Fruit fly (Drosophila melanogaster): ENCODE measurements around the gene Naa15-16.

The Naa15-16 gene

dm6 chrX:19522597-19522996, 42.8 kb downstream of the Naa15-16 start (continued):
- TF ChIP-seq nau (GFP tag; optimal IDR thresholded peaks at IDR 0.05): no peak
- TF ChIP-seq hbn (GFP tag; IDR thresholded peaks at IDR 0.05; ENCODE audit: partially characterized antibody): no peak
- no peak for TF ChIP-seq pan (optimal IDR thresholded peaks at IDR 0.05)
- no peak for TF ChIP-seq pan (GFP tag; optimal IDR thresholded peaks at IDR 0.05 in 1 of 2, IDR thresholded peaks at IDR 0.05 in 1 of 2)
- 0 out of 2 replicates have a peak, but pooled peaks have one; percentile 20 for TF ChIP-seq CG6272 (GFP tag; IDR thresholded peaks at IDR 0.05)
- no peak for TF ChIP-seq Bteb2 (GFP tag; optimal IDR thresholded peaks at IDR 0.05)
- TF ChIP-seq D19A (tag; optimal IDR thresholded peaks at IDR 0.05): no peak
- no peak for TF ChIP-seq Nf-YC (tag; optimal IDR thresholded peaks at IDR 0.05)
- peak; percentile 38 for TF ChIP-seq CG32532 (GFP tag; IDR thresholded peaks at IDR 0.05)
- no peak for TF ChIP-seq CrebB (tag; optimal IDR thresholded peaks at IDR 0.05)
- no peak for TF ChIP-seq fu2 (GFP tag; optimal IDR thresholded peaks at IDR 0.05)
- no peak for TF ChIP-seq CG15269 (tag; optimal IDR thresholded peaks at IDR 0.05)
- TF ChIP-seq otp (GFP tag; IDR thresholded peaks at IDR 0.05): no peak
- TF ChIP-seq CG1647 (GFP tag; optimal IDR thresholded peaks at IDR 0.05): no peak
- TF ChIP-seq CG4424 (GFP tag; optimal IDR thresholded peaks at IDR 0.05): no peak
- no peak for TF ChIP-seq bsh (GFP tag; optimal IDR thresholded peaks at IDR 0.05)
- peak; percentile 76 for TF ChIP-seq Adf1 (GFP tag; IDR thresholded peaks at IDR 0.05)
- TF ChIP-seq CG8478 (optimal IDR thresholded peaks at IDR 0.05): peak; percentile 95
- no peak for TF ChIP-seq Dip3 (GFP tag; optimal IDR thresholded peaks at IDR 0.05)
- no peak for TF ChIP-seq Dp (GFP tag; optimal IDR thresholded peaks at IDR 0.05)
- TF ChIP-seq CG34422 (GFP tag; IDR thresholded peaks at IDR 0.05): peak; percentile 48; the same call in 1 of the 3 replicates
- TF ChIP-seq CG31441 (GFP tag; IDR thresholded peaks at IDR 0.05): no peak
- TF ChIP-seq chm (GFP tag; IDR thresholded peaks at IDR 0.05): 0 out of 2 replicates have a peak, but pooled peaks have one; percentile 55
- peak; percentile 21 for TF ChIP-seq pzg (GFP tag; optimal IDR thresholded peaks at IDR 0.05)
- TF ChIP-seq CG15479 (GFP tag; optimal IDR thresholded peaks at IDR 0.05): peak; percentile 63
- no peak for TF ChIP-seq E2f2 (GFP tag; IDR thresholded peaks at IDR 0.05)
- no peak for TF ChIP-seq unc-4 (GFP tag; IDR thresholded peaks at IDR 0.05; ENCODE audit: partially characterized antibody)
- no peak for TF ChIP-seq Usf (GFP tag; optimal IDR thresholded peaks at IDR 0.05)
- TF ChIP-seq CG11504 (tag; optimal IDR thresholded peaks at IDR 0.05): no peak
- TF ChIP-seq CG13296 (GFP tag; optimal IDR thresholded peaks at IDR 0.05): no peak
- 0 out of 2 replicates have a peak, but pooled peaks have one; percentile 14 for TF ChIP-seq sna (GFP tag; IDR thresholded peaks at IDR 0.05; ENCODE audit: partially characterized antibody)
- no peak for TF ChIP-seq D (optimal IDR thresholded peaks at IDR 0.05)
- no peak for TF ChIP-seq D (GFP tag; optimal IDR thresholded peaks at IDR 0.05)
- no peak for TF ChIP-seq lab (GFP tag; optimal IDR thresholded peaks at IDR 0.05)
- TF ChIP-seq Sin3A (optimal IDR thresholded peaks at IDR 0.05): no peak
- TF ChIP-seq Kr (GFP tag; optimal IDR thresholded peaks at IDR 0.05): no peak
- peak; percentile 28; the same call in 1 of the 2 replicates for TF ChIP-seq MBD-R2 (GFP tag; IDR thresholded peaks at IDR 0.05)
- no peak for TF ChIP-seq nmo (GFP tag; optimal IDR thresholded peaks at IDR 0.05)
- no peak for TF ChIP-seq B-H2 (GFP tag; optimal IDR thresholded peaks at IDR 0.05)
- TF ChIP-seq CoRest (tag; optimal IDR thresholded peaks at IDR 0.05): peak; percentile 94
- no peak for TF ChIP-seq CG2678 (tag; optimal IDR thresholded peaks at IDR 0.05)
- TF ChIP-seq Lim3 (GFP tag; IDR thresholded peaks at IDR 0.05): no peak
- TF ChIP-seq Med (GFP tag): peak; percentile 23
- no peak for TF ChIP-seq CG1603 (tag; optimal IDR thresholded peaks at IDR 0.05)
- TF ChIP-seq fru (optimal IDR thresholded peaks at IDR 0.05): no peak
- no peak for TF ChIP-seq ATbp (GFP tag; optimal IDR thresholded peaks at IDR 0.05)
- TF ChIP-seq CG14050 (GFP tag; IDR thresholded peaks at IDR 0.05): no peak
- TF ChIP-seq crol (GFP tag; IDR thresholded peaks at IDR 0.05): no peak
- TF ChIP-seq CG7271 (tag; optimal IDR thresholded peaks at IDR 0.05): no peak
- no peak for TF ChIP-seq klu (GFP tag; IDR thresholded peaks at IDR 0.05)
- peak in 1 of 2 experiments; percentile 4 for TF ChIP-seq Pdp1 (GFP tag; optimal IDR thresholded peaks at IDR 0.05)
- peak in 1 of 2 experiments; percentile 29 for TF ChIP-seq crp (GFP tag; optimal IDR thresholded peaks at IDR 0.05)

Data from whole organism, embryonic.